Fruit fly (Drosophila melanogaster): ENCODE results near the gene CG7560.

- TF ChIP-seq EcR (GFP tag; optimal IDR thresholded peaks at IDR 0.05) = no peak
- TF ChIP-seq usp (GFP tag; optimal IDR thresholded peaks at IDR 0.05) = no peak
- TF ChIP-seq pan (optimal IDR thresholded peaks at IDR 0.05) = no peak
- TF ChIP-seq CG8478 (optimal IDR thresholded peaks at IDR 0.05) = no peak
- no peak for TF ChIP-seq psq (optimal IDR thresholded peaks at IDR 0.05)
Measured at dm6 chr3L:11384225-11384624, 40.7 kb upstream of the CG7560 start.
